Worm (Caenorhabditis elegans) whole organism, early embryonic: ENCODE data around the gene gsp-2.

Source experiments
- B0310.2 ChIP-seq: sonication (generic microtip); optimal IDR thresholded peaks from 2 replicates; lab custom pipeline; 2016; ENCODE audit warnings: mild to moderate bottlenecking, missing genetic modification characterization, missing compliant biosample characterization
- F13C5.2 ChIP-seq: sonication (generic microtip); optimal IDR thresholded peaks from 2 replicates; lab custom pipeline; 2017; ENCODE audit warnings: mild to moderate bottlenecking, missing genetic modification characterization, inconsistent platforms, missing compliant biosample characterization
- aly-1 ChIP-seq: sonication (generic microtip); optimal IDR thresholded peaks from 2 replicates; lab custom pipeline; 2016; ENCODE audit warnings: missing genetic modification characterization, missing compliant biosample characterization
- ama-1 ChIP-seq: fragments of 150-350 bp; optimal IDR thresholded peaks from 2 replicates; lab custom pipeline; 2014
- ceh-13 ChIP-seq: fragments of 200-800 bp; sonication (Bioruptor generic); optimal IDR thresholded peaks from 2 replicates; lab custom pipeline; 2018; ENCODE audit warnings: mild to moderate bottlenecking, missing genetic modification characterization, missing compliant biosample characterization
- ceh-36 ChIP-seq: sonication (generic microtip); optimal IDR thresholded peaks from 2 replicates; lab custom pipeline; 2016; ENCODE audit warnings: missing genetic modification characterization, inconsistent platforms, missing compliant biosample characterization
- ets-7 ChIP-seq: sonication (generic microtip); optimal IDR thresholded peaks from 2 replicates; lab custom pipeline; 2016; ENCODE audit warnings: missing genotype, missing genetic modification characterization, missing compliant biosample characterization
- flt-1 ChIP-seq: fragments of 200-800 bp; sonication (Bioruptor generic); IDR thresholded peaks from 2 replicates; pipeline ENCODE4 v1.3.6; 2022; ENCODE audit warnings: missing genetic modification characterization, missing compliant biosample characterization
- hmbx-1 ChIP-seq: sonication (generic microtip); optimal IDR thresholded peaks from 2 replicates; lab custom pipeline; 2016; ENCODE audit warnings: mild to moderate bottlenecking, missing genetic modification characterization, missing compliant biosample characterization
- hmg-4 ChIP-seq: fragments of 200-800 bp; sonication (Bioruptor generic); optimal IDR thresholded peaks from 2 replicates; lab custom pipeline; 2018; ENCODE audit warnings: mild to moderate bottlenecking, missing genetic modification characterization, missing compliant biosample characterization
- hnd-1 ChIP-seq: sonication (generic microtip); optimal IDR thresholded peaks from 2 replicates; lab custom pipeline; 2016; ENCODE audit warnings: missing genetic modification characterization, missing compliant biosample characterization
- pes-1 ChIP-seq: fragments of 200-800 bp; sonication (Bioruptor generic); IDR thresholded peaks from 2 replicates; pipeline ENCODE4 v1.3.6; 2022; ENCODE audit warnings: missing genetic modification reagents, missing genetic modification characterization, missing compliant biosample characterization
- scrt-1 ChIP-seq: fragments of 200-800 bp; sonication (Bioruptor generic); IDR thresholded peaks from 2 replicates; pipeline ENCODE4 v1.3.6; 2022; ENCODE audit warnings: missing genetic modification characterization, missing compliant biosample characterization
- sea-1 ChIP-seq: fragments of 200-800 bp; sonication (Bioruptor generic); conservative IDR thresholded peaks from 2 replicates; pipeline ENCODE4 v1.3.6; 2022; ENCODE audit warnings: missing genetic modification characterization, missing compliant biosample characterization
- tbx-11 ChIP-seq: fragments of 200-800 bp; sonication (Bioruptor generic); IDR thresholded peaks from 2 replicates; pipeline ENCODE4 v1.3.6; 2022; ENCODE audit warnings: missing genetic modification characterization, missing compliant biosample characterization
- tbx-37 ChIP-seq: fragments of 200-800 bp; sonication (Bioruptor generic); conservative IDR thresholded peaks from 2 replicates; pipeline ENCODE4 v1.3.6; 2022; ENCODE audit warnings: missing genetic modification reagents, missing genetic modification characterization, missing compliant biosample characterization
- tra-4 ChIP-seq: sonication (generic microtip); optimal IDR thresholded peaks from 2 replicates; lab custom pipeline; 2017; ENCODE audit warnings: missing genetic modification characterization, missing compliant biosample characterization

Gene gsp-2

DNA sequence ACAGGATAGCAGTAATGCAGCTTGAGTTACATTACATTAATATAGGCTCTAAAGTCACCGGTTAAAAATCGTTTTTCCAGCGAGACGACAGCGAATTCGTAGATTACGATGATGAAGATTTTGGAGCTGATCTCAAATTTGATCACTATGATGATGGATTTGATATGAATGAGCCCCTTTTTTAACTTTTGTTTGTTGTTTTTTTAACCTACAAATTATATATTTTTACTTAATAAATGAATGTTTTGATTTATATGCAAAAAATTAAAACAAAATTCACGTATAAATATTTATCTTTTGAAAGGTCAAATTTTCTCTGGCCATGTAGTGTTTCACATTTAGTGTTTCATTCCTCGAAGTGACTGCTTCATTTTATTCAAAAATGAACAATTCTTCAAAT lies 7.0 kb downstream of the gsp-2 start, which contains the start of gene F08F8.6:
Gene F08F8.6 (plus strand): TSS at position 301 of the 400 bp plus-strand sequence.
- no peak for TF ChIP-seq ets-7 (tag; lab: Kevin White, UChicago)
- no peak for TF ChIP-seq aly-1
- TF ChIP-seq F13C5.2 (tag; lab: Kevin White, UChicago): no peak
- TF ChIP-seq ceh-36 (tag; lab: Kevin White, UChicago): no peak
- no peak for TF ChIP-seq sea-1 (GFP tag; lab: Robert Waterston, UW)
- no peak for TF ChIP-seq scrt-1 (GFP tag; lab: Robert Waterston, UW)
- no peak for TF ChIP-seq hmg-4 (GFP tag; lab: Kevin White, UChicago)
- no peak for TF ChIP-seq ceh-13
- TF ChIP-seq hnd-1: no peak
- TF ChIP-seq tra-4 (tag; lab: Kevin White, UChicago): no peak
- no peak for TF ChIP-seq ama-1 (lab: Kevin White, UChicago)
- TF ChIP-seq flt-1 (GFP tag; lab: Robert Waterston, UW): no peak

DNA sequence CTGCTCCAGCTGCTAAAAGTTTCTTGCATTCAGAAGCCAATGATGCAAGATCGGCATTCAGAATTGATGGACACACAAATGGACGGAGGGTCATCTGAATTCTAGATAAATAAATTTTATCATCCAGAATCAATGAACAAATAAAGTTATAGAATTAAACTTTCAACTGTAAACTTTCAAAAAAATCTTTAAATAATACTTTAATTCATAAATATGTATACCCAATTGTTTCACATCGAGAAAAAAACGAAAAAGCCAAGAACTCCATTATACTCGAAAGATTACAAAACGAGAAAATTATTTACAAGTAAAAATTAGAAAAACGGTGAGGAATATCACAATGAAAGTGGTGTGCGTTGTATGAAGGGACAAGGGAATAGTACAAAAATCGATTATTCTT lies 10.7 kb downstream of the gsp-2 start, which contains the start of gene F08F8.7:
Gene F08F8.7 (minus strand): TSS at position 101 of the 400 bp plus-strand sequence.
- no peak for TF ChIP-seq ets-7 (tag; lab: Kevin White, UChicago)
- no peak for TF ChIP-seq hnd-1
- TF ChIP-seq ama-1 (lab: Kevin White, UChicago): no peak
- no peak for TF ChIP-seq hmg-4 (GFP tag; lab: Kevin White, UChicago)
- TF ChIP-seq tbx-11 (GFP tag; lab: Robert Waterston, UW): no peak
- no peak for TF ChIP-seq aly-1
- TF ChIP-seq tra-4 (tag; lab: Kevin White, UChicago): no peak
- TF ChIP-seq hmbx-1 (tag; lab: Kevin White, UChicago): no peak
- no peak for TF ChIP-seq F13C5.2 (tag; lab: Kevin White, UChicago)
- no peak for TF ChIP-seq pes-1 (GFP tag; lab: Robert Waterston, UW)
- no peak for TF ChIP-seq ceh-13
- TF ChIP-seq B0310.2: no peak
- TF ChIP-seq sea-1 (GFP tag; lab: Robert Waterston, UW): no peak
- TF ChIP-seq flt-1 (GFP tag; lab: Robert Waterston, UW): no peak
- TF ChIP-seq ceh-36 (tag; lab: Kevin White, UChicago): no peak
- TF ChIP-seq scrt-1 (GFP tag; lab: Robert Waterston, UW): no peak
- no peak for TF ChIP-seq tbx-37 (GFP tag; lab: Robert Waterston, UW)

DNA sequence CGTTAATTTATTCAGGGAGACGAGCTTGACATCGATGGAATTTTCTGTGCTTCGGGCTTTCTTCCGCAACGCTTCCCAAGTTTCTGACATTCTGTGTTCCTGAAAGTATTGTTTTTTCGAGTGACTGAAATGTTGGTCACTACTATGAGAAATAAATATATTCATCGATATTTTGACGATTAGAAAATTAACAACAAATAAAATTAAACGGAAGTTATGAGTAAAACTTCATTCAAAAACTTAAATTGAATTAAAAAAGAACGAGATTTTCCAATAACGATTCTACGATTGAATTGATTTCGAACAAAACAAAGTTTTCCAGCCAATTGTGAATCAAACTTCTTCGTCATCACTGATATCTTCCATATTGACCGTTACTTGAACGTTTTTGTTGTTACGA lies 12.7 kb downstream of the gsp-2 start, which contains the start of gene gos-28:
Gene gos-28 (minus strand): TSS at position 101 of the 400 bp plus-strand sequence.
- TF ChIP-seq B0310.2 (no peak), tbx-11 (GFP tag; lab: Robert Waterston, UW) (no peak), hmbx-1 (tag; lab: Kevin White, UChicago) (no peak), scrt-1 (GFP tag; lab: Robert Waterston, UW) (no peak), tra-4 (tag; lab: Kevin White, UChicago) (no peak), pes-1 (GFP tag; lab: Robert Waterston, UW) (no peak), ama-1 (lab: Kevin White, UChicago) (no peak), tbx-37 (GFP tag; lab: Robert Waterston, UW) (no peak), flt-1 (GFP tag; lab: Robert Waterston, UW) (no peak), sea-1 (GFP tag; lab: Robert Waterston, UW) (no peak), F13C5.2 (tag; lab: Kevin White, UChicago) (no peak), hmg-4 (GFP tag; lab: Kevin White, UChicago) (no peak), hnd-1 (no peak), ets-7 (tag; lab: Kevin White, UChicago) (no peak), ceh-36 (tag; lab: Kevin White, UChicago) (no peak), aly-1 (no peak), ceh-13 (no peak)

DNA sequence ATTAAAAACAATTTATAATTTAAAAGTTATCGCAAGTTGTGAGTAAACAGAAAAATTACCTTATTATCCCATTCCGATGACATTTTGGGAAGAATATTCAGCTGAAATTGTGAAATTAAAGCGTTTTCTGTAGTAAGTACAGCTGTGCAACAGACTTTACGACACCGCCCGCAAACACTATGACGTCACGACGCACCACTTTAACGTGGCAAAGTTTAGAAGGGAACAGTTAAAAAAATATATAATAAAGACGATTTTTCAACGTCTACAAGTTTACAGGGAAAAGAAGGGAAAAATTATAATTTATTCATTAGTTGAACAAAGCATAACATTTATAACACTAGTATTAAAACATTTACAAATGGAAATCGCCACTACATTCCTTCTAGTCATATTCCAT lies 17.5 kb downstream of the gsp-2 start, which contains the start of gene F08F8.9:
Gene F08F8.9 (minus strand): TSS at position 101 of the 400 bp plus-strand sequence.
- TF ChIP-seq hnd-1: no peak
- no peak for TF ChIP-seq ceh-13
- TF ChIP-seq hmg-4 (GFP tag; lab: Kevin White, UChicago): no peak
- no peak for TF ChIP-seq tra-4 (tag; lab: Kevin White, UChicago)
- TF ChIP-seq scrt-1 (GFP tag; lab: Robert Waterston, UW): no peak
- no peak for TF ChIP-seq pes-1 (GFP tag; lab: Robert Waterston, UW)
- no peak for TF ChIP-seq ama-1 (lab: Kevin White, UChicago)
- TF ChIP-seq tbx-37 (GFP tag; lab: Robert Waterston, UW): no peak
- no peak for TF ChIP-seq flt-1 (GFP tag; lab: Robert Waterston, UW)

DNA sequence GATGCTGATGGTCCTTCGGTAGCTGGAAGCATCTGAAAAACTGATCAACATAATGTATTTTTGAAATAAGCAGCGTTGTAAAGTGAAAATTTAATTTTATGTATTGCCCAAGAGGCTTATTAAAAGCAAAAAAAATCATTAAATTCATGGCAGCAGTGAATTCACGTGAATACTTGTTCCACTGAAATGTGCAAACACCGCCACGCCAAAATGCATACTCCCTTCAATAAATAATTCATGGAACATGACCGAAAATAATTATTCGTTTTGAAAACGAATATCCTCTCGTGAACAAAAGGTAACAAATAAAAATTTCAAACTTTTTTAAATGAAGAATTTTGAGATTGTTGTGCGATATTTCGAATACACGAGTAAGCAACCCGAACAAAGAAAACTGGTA lies 21.0 kb downstream of the gsp-2 start, which contains the start of gene F08F8.10:
Gene F08F8.10 (minus strand): TSS at position 38 of the 400 bp plus-strand sequence.
- TF ChIP-seq pes-1 (GFP tag; lab: Robert Waterston, UW): no peak

DNA sequence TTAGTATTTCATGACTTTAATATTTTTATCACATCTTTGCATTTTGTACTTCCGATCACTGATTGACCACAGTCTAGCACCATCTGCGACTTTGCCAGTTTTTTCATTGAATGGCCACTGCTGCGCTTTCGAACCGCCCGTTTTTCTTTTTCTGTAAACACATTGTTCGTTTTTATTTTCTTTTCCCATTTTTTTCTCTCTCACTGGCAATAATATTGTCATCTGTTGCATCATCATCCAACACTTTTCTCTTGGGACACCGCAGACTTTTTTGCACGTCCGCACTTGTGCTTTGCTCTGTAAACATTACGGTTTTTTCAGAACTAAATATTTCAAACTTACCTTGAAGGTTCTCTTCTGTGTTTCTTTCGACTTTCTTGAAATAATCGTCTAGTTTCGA lies 22.2 kb downstream of the gsp-2 start:
- TF ChIP-seq ceh-36 (tag; lab: Kevin White, UChicago): no peak
- no peak for TF ChIP-seq hmg-4 (GFP tag; lab: Kevin White, UChicago)
- TF ChIP-seq hmbx-1 (tag; lab: Kevin White, UChicago): no peak
- TF ChIP-seq ets-7 (tag; lab: Kevin White, UChicago): no peak
- TF ChIP-seq sea-1 (GFP tag; lab: Robert Waterston, UW): no peak
- TF ChIP-seq tbx-11 (GFP tag; lab: Robert Waterston, UW): no peak
- TF ChIP-seq B0310.2: no peak

DNA sequence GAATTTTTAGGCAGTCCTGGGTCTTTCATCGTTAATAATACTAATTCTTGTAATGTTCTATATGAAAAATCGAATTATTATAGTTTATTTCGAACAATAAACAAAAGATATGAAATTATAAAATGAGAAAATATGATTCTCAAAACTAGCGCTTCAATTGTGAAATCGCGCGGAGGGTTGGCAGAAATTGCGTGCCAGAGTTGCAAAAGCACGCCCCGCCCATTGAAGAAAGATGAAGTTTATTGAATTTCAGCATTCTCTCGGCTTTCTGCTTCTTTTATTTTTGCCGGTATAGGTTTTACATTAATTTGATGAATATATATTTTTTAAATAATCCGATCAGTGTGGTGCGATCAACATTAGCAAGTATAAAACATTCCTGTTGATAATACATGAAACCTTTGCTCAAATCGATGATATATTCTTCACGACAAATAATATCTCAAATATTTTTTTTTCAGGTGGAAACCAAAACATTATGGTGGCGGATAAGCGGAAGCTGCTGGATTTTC lies 22.7 kb downstream of the gsp-2 start, which contains the start of the genes eco-1 and hmgr-1:
Gene eco-1 (minus strand): TSS at position 59 of the 512 bp plus-strand sequence.
Gene hmgr-1 (plus strand): TSS at position 462 of the 512 bp plus-strand sequence.
- TF ChIP-seq aly-1 (no peak), hnd-1 (no peak), sea-1 (GFP tag; lab: Robert Waterston, UW) (no peak), scrt-1 (GFP tag; lab: Robert Waterston, UW) (no peak), tbx-11 (GFP tag; lab: Robert Waterston, UW) (no peak), pes-1 (GFP tag; lab: Robert Waterston, UW) (no peak), tbx-37 (GFP tag; lab: Robert Waterston, UW) (no peak), hmbx-1 (tag; lab: Kevin White, UChicago) (no peak), B0310.2 (no peak), ceh-36 (tag; lab: Kevin White, UChicago) (no peak), ets-7 (tag; lab: Kevin White, UChicago) (no peak), flt-1 (GFP tag; lab: Robert Waterston, UW) (no peak), ceh-13 (no peak), hmg-4 (GFP tag; lab: Kevin White, UChicago) (no peak), tra-4 (tag; lab: Kevin White, UChicago) (no peak)
